Fruit fly (Drosophila melanogaster) whole organism, prepupa: ENCODE results near the gene CG44037.
A peak's percentile ranks its signal among the peaks of the same experiment; 100 is the strongest.

Experiments
- CG10631 ChIP-seq: fragments of 200-800 bp; sonication (Bioruptor generic); optimal IDR thresholded peaks from 2 replicates; lab custom pipeline; 2016; ENCODE audit warnings: missing biosample characterization, missing genetic modification characterization
- CG11762 ChIP-seq: fragments of 200-800 bp; sonication (Bioruptor generic); optimal IDR thresholded peaks from 3 replicates; lab custom pipeline; 2016; ENCODE audit warnings: missing biosample characterization, missing genetic modification characterization; ENCODE audit not compliant: insufficient read depth
- CG15336 ChIP-seq: fragments of 200-800 bp; sonication (Bioruptor generic); IDR thresholded peaks from 2 replicates; pipeline ENCODE4 v1.3.6; 2022; ENCODE audit warnings: missing biosample characterization, missing genetic modification characterization
- CG1621 ChIP-seq: fragments of 200-800 bp; sonication (Bioruptor generic); optimal IDR thresholded peaks from 3 replicates; lab custom pipeline; 2018; ENCODE audit warnings: missing biosample characterization, mild to moderate bottlenecking, missing genetic modification characterization
- CG16779 ChIP-seq: fragments of 200-800 bp; sonication (Bioruptor generic); optimal IDR thresholded peaks from 3 replicates; lab custom pipeline; 2017; ENCODE audit warnings: missing biosample characterization, mild to moderate bottlenecking, missing genetic modification characterization
- CG3032 ChIP-seq: fragments of 200-800 bp; optimal IDR thresholded peaks from 2 replicates; lab custom pipeline; 2019; ENCODE audit warnings: missing biosample characterization, mild to moderate bottlenecking, missing genetic modification characterization, moderate library complexity
- CG31627 ChIP-seq: fragments of 200-800 bp; sonication (Bioruptor generic); optimal IDR thresholded peaks from 3 replicates; lab custom pipeline; 2016; ENCODE audit warnings: missing biosample characterization, missing genetic modification characterization
- CG32006 ChIP-seq: fragments of 200-800 bp; sonication (Bioruptor generic); optimal IDR thresholded peaks from 3 replicates; lab custom pipeline; 2017; ENCODE audit warnings: missing biosample characterization, mild to moderate bottlenecking, missing genetic modification characterization
- CG34406 ChIP-seq: fragments of 200-800 bp; sonication (Bioruptor generic); optimal IDR thresholded peaks from 3 replicates; lab custom pipeline; 2016; ENCODE audit warnings: missing biosample characterization, missing genetic modification characterization
- CG3919 ChIP-seq: fragments of 200-800 bp; sonication (Bioruptor generic); optimal IDR thresholded peaks from 3 replicates; lab custom pipeline; 2016; ENCODE audit warnings: missing biosample characterization, missing genetic modification characterization
- CG4318 ChIP-seq: fragments of 200-800 bp; sonication (Bioruptor generic); optimal IDR thresholded peaks from 3 replicates; lab custom pipeline; 2017; ENCODE audit warnings: missing biosample characterization, mild to moderate bottlenecking, missing genetic modification characterization
- CG6163 ChIP-seq: fragments of 200-800 bp; sonication (Bioruptor generic); IDR thresholded peaks from 3 replicates; pipeline ENCODE4 v1.3.6; 2022; ENCODE audit warnings: missing biosample characterization, missing genetic modification characterization
- CG6792 ChIP-seq: fragments of 200-800 bp; sonication (Bioruptor generic); optimal IDR thresholded peaks from 3 replicates; lab custom pipeline; 2016; ENCODE audit warnings: missing biosample characterization, missing genetic modification characterization
- CG6808 ChIP-seq: fragments of 200-800 bp; sonication (Bioruptor generic); optimal IDR thresholded peaks from 3 replicates; lab custom pipeline; 2017; ENCODE audit warnings: missing biosample characterization, missing genetic modification characterization, mild to moderate bottlenecking, moderate library complexity, missing genetic modification reagents
- CG6854 ChIP-seq: fragments of 200-800 bp; sonication (Bioruptor generic); optimal IDR thresholded peaks from 2 replicates; lab custom pipeline; 2017; ENCODE audit warnings: missing biosample characterization, mild to moderate bottlenecking, missing genetic modification characterization
- CG7368 ChIP-seq: fragments of 200-800 bp; sonication (Bioruptor generic); optimal IDR thresholded peaks from 3 replicates; lab custom pipeline; 2016; ENCODE audit warnings: missing biosample characterization, missing genetic modification characterization
- CG8119 ChIP-seq: fragments of 200-800 bp; sonication (Bioruptor generic); IDR thresholded peaks from 3 replicates; pipeline ENCODE4 v1.3.6; 2022; ENCODE audit warnings: missing biosample characterization, missing genetic modification characterization
- CG8319 ChIP-seq: fragments of 200-800 bp; sonication (Bioruptor generic); optimal IDR thresholded peaks from 3 replicates; lab custom pipeline; 2016; ENCODE audit warnings: missing biosample characterization, missing genetic modification characterization
- CG8632 ChIP-seq: fragments of 200-800 bp; sonication (Bioruptor generic); optimal IDR thresholded peaks from 3 replicates; lab custom pipeline; 2016; ENCODE audit warnings: missing biosample characterization, missing genetic modification characterization
- CG9139 ChIP-seq: fragments of 200-800 bp; sonication (Bioruptor generic); optimal IDR thresholded peaks from 3 replicates; lab custom pipeline; 2017; ENCODE audit warnings: missing biosample characterization, mild to moderate bottlenecking, missing genetic modification characterization
- Eip75B ChIP-seq: fragments of 200-800 bp; sonication (Bioruptor generic); optimal IDR thresholded peaks from 3 replicates; lab custom pipeline; 2016; ENCODE audit warnings: missing biosample characterization, missing genetic modification characterization
- Eip93F ChIP-seq: fragments of 200-800 bp; sonication (Bioruptor generic); optimal IDR thresholded peaks from 2 replicates; lab custom pipeline; 2016; ENCODE audit warnings: missing biosample characterization, mild to moderate bottlenecking, missing genetic modification characterization
- Ets96B ChIP-seq: fragments of 200-800 bp; optimal IDR thresholded peaks from 2 replicates; lab custom pipeline; 2019; ENCODE audit warnings: missing biosample characterization, mild to moderate bottlenecking, missing genetic modification characterization, moderate library complexity
- Hr38 ChIP-seq: sonication (Bioruptor generic); optimal IDR thresholded peaks from 2 replicates; lab custom pipeline; 2016; ENCODE audit warnings: missing biosample characterization, missing genetic modification characterization
- Hr39 ChIP-seq: fragments of 200-800 bp; sonication (Bioruptor generic); optimal IDR thresholded peaks from 2 replicates; lab custom pipeline; 2016; ENCODE audit warnings: missing biosample characterization, missing genetic modification characterization
- Hr4 ChIP-seq: fragments of 200-800 bp; sonication (Bioruptor generic); optimal IDR thresholded peaks from 3 replicates; lab custom pipeline; 2016; ENCODE audit warnings: missing biosample characterization, missing genetic modification characterization
- Lpt ChIP-seq: fragments of 200-800 bp; sonication (Bioruptor generic); optimal IDR thresholded peaks from 3 replicates; lab custom pipeline; 2016; ENCODE audit warnings: missing biosample characterization, missing genetic modification characterization
- Met ChIP-seq: fragments of 200-800 bp; sonication (Bioruptor generic); optimal IDR thresholded peaks from 3 replicates; lab custom pipeline; 2016; ENCODE audit warnings: missing biosample characterization, missing genetic modification characterization
- Sox15 ChIP-seq: fragments of 200-800 bp; sonication (Bioruptor generic); optimal IDR thresholded peaks from 3 replicates; lab custom pipeline; 2016; ENCODE audit warnings: missing biosample characterization, missing genetic modification characterization
- achi ChIP-seq: fragments of 200-800 bp; sonication (Bioruptor generic); optimal IDR thresholded peaks from 3 replicates; lab custom pipeline; 2016; ENCODE audit warnings: missing biosample characterization, missing genetic modification characterization
- acj6 ChIP-seq: fragments of 200-800 bp; sonication (Bioruptor generic); optimal IDR thresholded peaks from 3 replicates; lab custom pipeline; 2016; ENCODE audit warnings: missing biosample characterization, missing genetic modification characterization
- dsx ChIP-seq: fragments of 200-800 bp; optimal IDR thresholded peaks from 3 replicates; lab custom pipeline; 2019; ENCODE audit warnings: missing biosample characterization, mild to moderate bottlenecking, missing genetic modification characterization, moderate library complexity; ENCODE audit not compliant: poor library complexity, severe bottlenecking
- eg ChIP-seq: fragments of 200-800 bp; sonication (Bioruptor generic); IDR thresholded peaks from 3 replicates; pipeline ENCODE4 v1.3.6; 2022; ENCODE audit warnings: missing biosample characterization, missing genetic modification characterization
- esn ChIP-seq: fragments of 200-800 bp; sonication (Bioruptor generic); optimal IDR thresholded peaks from 2 replicates; lab custom pipeline; 2016; ENCODE audit warnings: missing biosample characterization, mild to moderate bottlenecking, missing genetic modification characterization, moderate library complexity
- fkh ChIP-seq: fragments of 200-800 bp; sonication (Bioruptor generic); optimal IDR thresholded peaks from 3 replicates; lab custom pipeline; 2017; ENCODE audit warnings: missing biosample characterization, mild to moderate bottlenecking, missing genetic modification characterization, moderate library complexity
- lz ChIP-seq: fragments of 200-800 bp; sonication (Bioruptor generic); optimal IDR thresholded peaks from 3 replicates; lab custom pipeline; 2016; ENCODE audit warnings: missing biosample characterization, missing genetic modification characterization
- net ChIP-seq: fragments of 200-800 bp; sonication (Bioruptor generic); optimal IDR thresholded peaks from 3 replicates; lab custom pipeline; 2016; ENCODE audit warnings: missing biosample characterization, missing genetic modification characterization
- pdm3 ChIP-seq: fragments of 200-800 bp; sonication (Bioruptor generic); optimal IDR thresholded peaks from 3 replicates; lab custom pipeline; 2016; ENCODE audit warnings: missing biosample characterization, missing genetic modification characterization
- salr ChIP-seq, 2 experiments: fragments of 200-800 bp; sonication (Bioruptor generic); optimal IDR thresholded peaks; 3 replicates each; lab custom pipeline; 2016 to 2018; ENCODE audit warnings: missing biosample characterization in 2 of 2, missing genetic modification characterization in 2 of 2, mild to moderate bottlenecking in 1 of 2
- spab ChIP-seq: fragments of 200-800 bp; sonication (Bioruptor generic); optimal IDR thresholded peaks from 2 replicates; lab custom pipeline; 2017; ENCODE audit warnings: missing biosample characterization, mild to moderate bottlenecking, missing genetic modification characterization, missing genetic modification reagents
- ss ChIP-seq, 2 experiments: fragments of 200-800 bp; sonication (Bioruptor generic); optimal IDR thresholded peaks; 2 replicates in 1 of 2; 3 replicates in 1 of 2; lab custom pipeline; 2017 to 2018; ENCODE audit warnings: mild to moderate bottlenecking in 2 of 2, missing biosample characterization in 2 of 2, missing genetic modification characterization in 2 of 2, moderate library complexity in 1 of 2
- topi ChIP-seq: fragments of 200-800 bp; sonication (Bioruptor generic); optimal IDR thresholded peaks from 3 replicates; lab custom pipeline; 2016; ENCODE audit warnings: missing biosample characterization, missing genetic modification characterization
- vri ChIP-seq: fragments of 200-800 bp; sonication (Bioruptor generic); optimal IDR thresholded peaks from 3 replicates; lab custom pipeline; 2016; ENCODE audit warnings: missing biosample characterization, mild to moderate bottlenecking, missing genetic modification characterization

CG44037 gene

DNA sequence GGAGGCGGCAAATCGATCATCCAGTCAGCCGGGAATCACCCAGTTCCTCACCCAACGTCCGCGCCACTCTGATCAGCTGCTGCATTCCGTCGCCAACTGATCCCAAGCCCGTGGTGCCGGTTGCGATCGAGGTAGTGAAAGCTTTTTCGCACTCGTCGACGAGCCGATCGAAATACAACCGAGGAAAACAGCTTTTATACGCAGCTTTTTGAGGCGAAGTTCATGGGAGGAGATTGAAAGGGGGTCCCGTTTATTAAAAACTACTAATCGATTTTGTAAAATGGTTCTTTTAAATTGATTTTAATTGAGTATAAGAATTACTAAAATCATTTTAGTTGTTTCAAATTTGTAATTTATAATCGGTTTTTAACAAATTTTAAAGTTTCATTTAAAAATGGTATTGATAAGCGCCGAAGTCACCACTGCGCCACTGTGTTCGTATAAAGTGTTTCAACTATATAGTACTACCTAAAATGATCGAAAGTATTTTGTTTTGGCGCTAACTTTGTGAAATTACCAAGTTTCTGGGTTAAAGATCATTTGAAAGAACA, 37.1 kb upstream of the CG44037 start, which contains the start of gene CG4860 (continued):
- TF ChIP-seq Ets96B (tag; lab: Kevin White, UChicago), result peak; percentile 78
- no peak for TF ChIP-seq dsx
- TF ChIP-seq pdm3, result peak; percentile 89
- peak; percentile 90 for TF ChIP-seq CG3919
- TF ChIP-seq Hr39, result peak; percentile 86
- peak; percentile 94 for TF ChIP-seq esn
- peak; percentile 84 for TF ChIP-seq CG10631
- TF ChIP-seq CG6808 (GFP tag; lab: Kevin White, UChicago), result peak; percentile 70
- TF ChIP-seq Eip93F (GFP tag; lab: Kevin White, UChicago), result peak; percentile 77
- peak; percentile 89 for TF ChIP-seq CG31627 (GFP tag; lab: Kevin White, UChicago)
- peak; percentile 86 for TF ChIP-seq CG32006 (GFP tag; lab: Kevin White, UChicago)
- TF ChIP-seq CG34406 (GFP tag; lab: Kevin White, UChicago), result peak; percentile 84
- peak; percentile 91 for TF ChIP-seq CG8119
- peak; percentile 92 for TF ChIP-seq CG6163 (GFP tag; lab: Robert Waterston, UW)
- TF ChIP-seq net (GFP tag; lab: Kevin White, UChicago), result peak; percentile 90
- peak; percentile 36 for TF ChIP-seq Hr38 (GFP tag; lab: Kevin White, UChicago)
- peak; percentile 87 for TF ChIP-seq CG7368 (GFP tag; lab: Kevin White, UChicago)
- TF ChIP-seq vri (GFP tag; lab: Kevin White, UChicago), result peak; percentile 78
- peak; percentile 78 for TF ChIP-seq CG8632 (GFP tag; lab: Kevin White, UChicago)
- TF ChIP-seq Eip75B, result peak; percentile 91
- TF ChIP-seq Sox15 (GFP tag; lab: Kevin White, UChicago), result peak; percentile 59
- peak; percentile 82 for TF ChIP-seq CG3032
- TF ChIP-seq CG4318 (GFP tag; lab: Kevin White, UChicago), result peak; percentile 63
- peak; percentile 92 for TF ChIP-seq lz
- TF ChIP-seq Hr4, result peak; percentile 92
- TF ChIP-seq CG1621 (tag; lab: Kevin White, UChicago), result peak; percentile 69
- TF ChIP-seq salr (GFP tag; optimal IDR thresholded peaks at IDR 0.05; lab: Kevin White, UChicago), result peak; percentile 38 to 82

DNA sequence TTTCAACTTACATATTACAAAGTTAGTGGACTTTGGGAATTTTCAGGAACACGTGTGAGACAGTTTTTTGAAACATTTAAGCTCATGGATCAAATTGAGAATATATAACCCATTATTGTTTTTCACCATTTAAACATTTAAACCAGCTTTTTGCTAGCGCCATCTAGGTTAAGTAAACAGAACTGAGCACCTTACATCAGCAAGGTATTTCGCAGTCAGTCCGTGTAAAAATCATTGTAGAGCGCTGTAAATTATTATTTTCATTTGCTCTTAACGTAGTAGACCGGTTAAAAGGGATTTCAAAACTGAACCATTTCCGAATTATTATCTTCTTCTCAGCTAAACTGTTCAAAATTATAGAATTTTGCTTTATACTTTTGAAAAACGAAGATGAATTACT, 36.4 kb upstream of the CG44037 start, which contains the start of gene Rsbp15:
Rsbp15 (plus strand) TSS at position 295 of the 400 bp plus-strand sequence.
- TF ChIP-seq CG9139 (no peak), dsx (no peak), CG6792 (GFP tag; lab: Kevin White, UChicago) (no peak), CG8119 (no peak), Hr39 (no peak), CG34406 (GFP tag; lab: Kevin White, UChicago) (no peak), Lpt (GFP tag; lab: Kevin White, UChicago) (no peak), CG4318 (GFP tag; lab: Kevin White, UChicago) (no peak), Eip75B (no peak), Sox15 (GFP tag; lab: Kevin White, UChicago) (no peak), CG8319 (GFP tag; lab: Kevin White, UChicago) (no peak), spab (GFP tag; lab: Kevin White, UChicago) (no peak), topi (GFP tag; lab: Kevin White, UChicago) (no peak), CG15336 (GFP tag; lab: Robert Waterston, UW) (no peak), CG6854 (GFP tag; lab: Kevin White, UChicago) (no peak)

DNA sequence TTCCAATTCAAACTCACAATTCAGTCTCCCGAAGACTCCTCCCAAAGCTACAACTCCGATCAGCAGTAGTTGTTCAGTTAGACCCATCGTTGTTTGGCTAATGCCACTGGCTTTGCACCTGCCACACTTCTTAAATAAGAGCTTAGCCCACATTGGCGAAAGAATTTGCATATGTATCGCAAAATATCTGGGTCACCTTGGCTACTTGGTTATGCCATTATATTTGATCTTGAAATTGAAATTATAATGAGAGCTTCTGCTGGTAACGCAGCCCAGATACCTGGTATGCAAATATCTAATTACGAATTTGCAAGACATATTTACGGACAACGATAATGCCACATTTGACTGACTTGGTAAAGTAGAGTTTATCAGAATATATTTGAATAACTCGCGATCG, 33.6 kb upstream of the CG44037 start, which contains the start of gene CG17404:
CG17404 (minus strand) TSS at position 101 of the 400 bp plus-strand sequence.
- TF ChIP-seq CG11762 (GFP tag; lab: Kevin White, UChicago) (no peak), acj6 (GFP tag; lab: Kevin White, UChicago) (no peak), achi (GFP tag; lab: Kevin White, UChicago) (no peak), CG3032 (no peak), Met (GFP tag; lab: Kevin White, UChicago) (no peak), Eip93F (GFP tag; lab: Kevin White, UChicago) (no peak), CG16779 (no peak), spab (GFP tag; lab: Kevin White, UChicago) (no peak), CG3919 (no peak), CG8632 (GFP tag; lab: Kevin White, UChicago) (no peak), CG1621 (tag; lab: Kevin White, UChicago) (no peak), ss (GFP tag; optimal IDR thresholded peaks at IDR 0.05; lab: Kevin White, UChicago) (no peak), fkh (GFP tag; lab: Kevin White, UChicago) (no peak), eg (GFP tag; lab: Robert Waterston, UW) (no peak), Lpt (GFP tag; lab: Kevin White, UChicago) (no peak)
